Fruit fly (Drosophila melanogaster): Measurements from ENCODE around the gene CG3982.
A peak's percentile ranks its signal among the peaks of the same experiment; 100 is the strongest.

Gene CG3982

dm6 chr3L:9373374-9374004 is 43.7 kb downstream of the CG3982 start (continued):
- TF ChIP-seq zfh1 (GFP tag; IDR thresholded peaks at IDR 0.05) (peak; percentile 77), NfI (GFP tag; optimal IDR thresholded peaks at IDR 0.05) (peak; percentile 67), phol (tag; optimal IDR thresholded peaks at IDR 0.05) (peak; percentile 68), B-H1 (GFP tag; IDR thresholded peaks at IDR 0.05) (no peak), E2f1 (GFP tag; IDR thresholded peaks at IDR 0.05) (peak; percentile 73), CG3995 (GFP tag; optimal IDR thresholded peaks at IDR 0.05) (no peak), Hr3 (GFP tag; optimal IDR thresholded peaks at IDR 0.05) (peak; percentile 37), CG10147 (GFP tag; optimal IDR thresholded peaks at IDR 0.05) (peak; percentile 77), CG6254 (GFP tag; optimal IDR thresholded peaks at IDR 0.05) (peak; percentile 71), ewg (GFP tag; optimal IDR thresholded peaks at IDR 0.05) (peak; percentile 60), Elba2 (GFP tag; optimal IDR thresholded peaks at IDR 0.05) (no peak), run (tag; optimal IDR thresholded peaks at IDR 0.05) (peak; percentile 36), ato (GFP tag; IDR thresholded peaks at IDR 0.05; ENCODE audit: partially characterized antibody) (no peak), lab (GFP tag; optimal IDR thresholded peaks at IDR 0.05) (peak; percentile 88), crc (GFP tag; optimal IDR thresholded peaks at IDR 0.05) (no peak), ATbp (GFP tag; optimal IDR thresholded peaks at IDR 0.05) (peak; percentile 62), Doc2 (GFP tag; IDR thresholded peaks at IDR 0.05) (no peak)

- TF ChIP-seq Hmx (GFP tag; optimal IDR thresholded peaks at IDR 0.05) = no peak
- no peak for TF ChIP-seq CG17802 (tag; optimal IDR thresholded peaks at IDR 0.05)
- TF ChIP-seq dmrt99B (tag; optimal IDR thresholded peaks at IDR 0.05) = no peak
- TF ChIP-seq CG1529 (GFP tag; optimal IDR thresholded peaks at IDR 0.05) = peak; percentile 21
- TF ChIP-seq CG1603 (tag; optimal IDR thresholded peaks at IDR 0.05) = peak; percentile 0
- no peak for TF ChIP-seq salm (tag; optimal IDR thresholded peaks at IDR 0.05)
- no peak for TF ChIP-seq PHDP (tag; optimal IDR thresholded peaks at IDR 0.05)
- TF ChIP-seq dan (GFP tag; IDR thresholded peaks at IDR 0.05) = no peak
- no peak for TF ChIP-seq ttk (GFP tag; IDR thresholded peaks at IDR 0.05)
- TF ChIP-seq Ptx1 (GFP tag; IDR thresholded peaks at IDR 0.05) = no peak
- TF ChIP-seq CG6272 (GFP tag; IDR thresholded peaks at IDR 0.05) = no peak
- no peak for TF ChIP-seq toy (GFP tag; IDR thresholded peaks at IDR 0.05)
- peak; percentile 9 for TF ChIP-seq ATbp (GFP tag; optimal IDR thresholded peaks at IDR 0.05)
- no peak for TF ChIP-seq Antp (GFP tag; optimal IDR thresholded peaks at IDR 0.05)
- TF ChIP-seq Ets97D (GFP tag; optimal IDR thresholded peaks at IDR 0.05) = no peak
- no peak for TF ChIP-seq ken (GFP tag; IDR thresholded peaks at IDR 0.05)
- no peak for TF ChIP-seq H2.0 (GFP tag; IDR thresholded peaks at IDR 0.05)
- no peak for TF ChIP-seq tio (GFP tag; optimal IDR thresholded peaks at IDR 0.05)
- TF ChIP-seq pita (GFP tag; optimal IDR thresholded peaks at IDR 0.05) = no peak
- peak; percentile 78 for TF ChIP-seq CG16779 (GFP tag; IDR thresholded peaks at IDR 0.05)
- TF ChIP-seq Dad (GFP tag; optimal IDR thresholded peaks at IDR 0.05) = no peak
- TF ChIP-seq CG17385 (GFP tag; optimal IDR thresholded peaks at IDR 0.05) = no peak
- TF ChIP-seq CG7745 (tag; optimal IDR thresholded peaks at IDR 0.05) = no peak
- TF ChIP-seq CG4282 (GFP tag; optimal IDR thresholded peaks at IDR 0.05) = no peak
- TF ChIP-seq CG15269 (tag; optimal IDR thresholded peaks at IDR 0.05) = no peak
- no peak for TF ChIP-seq so (GFP tag; IDR thresholded peaks at IDR 0.05)
- TF ChIP-seq Adf1 (GFP tag; IDR thresholded peaks at IDR 0.05) = no peak
- TF ChIP-seq CrebB (tag; optimal IDR thresholded peaks at IDR 0.05) = no peak
- TF ChIP-seq lilli (GFP tag; optimal IDR thresholded peaks at IDR 0.05) = no peak
- TF ChIP-seq Lpt (GFP tag; optimal IDR thresholded peaks at IDR 0.05) = no peak
- peak; percentile 15 for TF ChIP-seq CG31365 (tag; optimal IDR thresholded peaks at IDR 0.05)
- no peak for TF ChIP-seq sim (GFP tag; IDR thresholded peaks at IDR 0.05)
- no peak for TF ChIP-seq lmd (GFP tag; IDR thresholded peaks at IDR 0.05)
- TF ChIP-seq HLHmδ (GFP tag; optimal IDR thresholded peaks at IDR 0.05) = no peak
Measured at dm6 chr3L:9372278-9372975, 44.8 kb downstream of the CG3982 start, which contains the start of the genes Hsp67Bc, CG4456 and Hsp22. Gene Hsp67Bc, minus strand, starts transcription at chr3L:9372497. Gene CG4456, plus strand, starts transcription at chr3L:9372722. Gene Hsp22, plus strand, starts transcription at chr3L:9372931.

Measured in whole organism, embryonic.